Worm (Caenorhabditis elegans): ENCODE data around the gene ZK1086.2.

- TF ChIP-seq flt-1 (GFP tag; IDR thresholded peaks at IDR 0.05) (no peak), ref-1 (GFP tag; conservative IDR thresholded peaks at IDR 0.05) (no peak), cog-1 (tag; optimal IDR thresholded peaks at IDR 0.05) (no peak), T22C8.4 (GFP tag; IDR thresholded peaks at IDR 0.05) (no peak), med-1 (GFP tag; optimal IDR thresholded peaks at IDR 0.05; ENCODE audit: insufficient read depth) (no peak)
Observed at ce11 chrX:13768562-13768961, 24.9 kb downstream of the ZK1086.2 start.
